Worm (Caenorhabditis elegans): Measurements from ENCODE around the gene fbxb-50.

ce11 chrII:1517354-1517753 lies 38.9 kb upstream of the fbxb-50 start, which contains the start of gene math-45:
- TF ChIP-seq ceh-9 (tag; optimal IDR thresholded peaks at IDR 0.05) (no peak), unc-55 (GFP tag; optimal IDR thresholded peaks at IDR 0.05) (no peak), nfya-1 (tag; optimal IDR thresholded peaks at IDR 0.05) (no peak), nhr-11 (tag; optimal IDR thresholded peaks at IDR 0.05) (no peak), ceh-30 (tag; optimal IDR thresholded peaks at IDR 0.05) (no peak), K09A11.1 (tag; optimal IDR thresholded peaks at IDR 0.05; ENCODE audit: insufficient read depth) (no peak)
